Fruit fly (Drosophila melanogaster) whole organism, embryonic: Measurements from ENCODE around the gene ckd.

ENCODE experiments used
- Abd-B ChIP-seq: fragments of 200-800 bp; sonication (Bioruptor generic); optimal IDR thresholded peaks from 2 replicates; lab custom pipeline; 2018; ENCODE audit warnings: missing biosample characterization, mild to moderate bottlenecking, missing genetic modification characterization, moderate library complexity
- BEAF-32 ChIP-seq: fragments of 200-800 bp; sonication (Bioruptor generic); optimal IDR thresholded peaks from 3 replicates; lab custom pipeline; 2017; ENCODE audit warnings: missing biosample characterization, missing genetic modification characterization, mild to moderate bottlenecking, moderate library complexity, missing genetic modification reagents
- Blimp-1 ChIP-seq: fragments of 200-800 bp; sonication (Bioruptor generic); optimal IDR thresholded peaks from 3 replicates; lab custom pipeline; 2018; ENCODE audit warnings: missing biosample characterization, missing genetic modification characterization, mild to moderate bottlenecking, moderate library complexity, missing genetic modification reagents
- CG10462 ChIP-seq: fragments of 200-800 bp; sonication (Bioruptor generic); optimal IDR thresholded peaks from 2 replicates; lab custom pipeline; 2016; ENCODE audit warnings: missing biosample characterization, missing genetic modification characterization
- CG11696 ChIP-seq: fragments of 200-800 bp; sonication (Bioruptor generic); IDR thresholded peaks from 2 replicates; pipeline ENCODE4 v1.3.6; 2022; ENCODE audit warnings: missing biosample characterization, missing genetic modification characterization
- CG12104 ChIP-seq: fragments of 200-800 bp; sonication (Bioruptor generic); optimal IDR thresholded peaks from 3 replicates; lab custom pipeline; 2016; ENCODE audit warnings: missing biosample characterization, missing genetic modification characterization
- CG12659 ChIP-seq: fragments of 200-800 bp; sonication (Bioruptor generic); optimal IDR thresholded peaks from 3 replicates; lab custom pipeline; 2017; ENCODE audit warnings: mild to moderate bottlenecking, missing biosample characterization, missing genetic modification reagents, missing genetic modification characterization
- CG12769 ChIP-seq: fragments of 200-800 bp; sonication (Bioruptor generic); optimal IDR thresholded peaks from 2 replicates; lab custom pipeline; 2019; ENCODE audit warnings: missing biosample characterization, mild to moderate bottlenecking, missing genetic modification characterization, moderate library complexity
- CG14860 ChIP-seq: fragments of 200-800 bp; sonication (Bioruptor generic); IDR thresholded peaks from 3 replicates; pipeline ENCODE4 v1.3.6; 2022; ENCODE audit warnings: missing biosample characterization, missing genetic modification characterization; ENCODE audit not compliant: partially characterized antibody
- CG14965 ChIP-seq: fragments of 200-800 bp; sonication (Bioruptor generic); optimal IDR thresholded peaks from 2 replicates; lab custom pipeline; 2016; ENCODE audit warnings: missing biosample characterization, missing genetic modification characterization, borderline replicate concordance
- CG15479 ChIP-seq: fragments of 200-800 bp; sonication (Bioruptor generic); optimal IDR thresholded peaks from 3 replicates; lab custom pipeline; 2019; ENCODE audit warnings: missing biosample characterization, mild to moderate bottlenecking, missing genetic modification characterization, moderate library complexity
- CG16779 ChIP-seq: fragments of 200-800 bp; sonication (Bioruptor generic); IDR thresholded peaks from 2 replicates; pipeline ENCODE4 v1.3.6; 2022; ENCODE audit warnings: missing biosample characterization, missing genetic modification characterization
- CG17912 ChIP-seq: fragments of 200-800 bp; sonication (Bioruptor generic); optimal IDR thresholded peaks from 2 replicates; lab custom pipeline; 2018; ENCODE audit warnings: missing biosample characterization, mild to moderate bottlenecking, missing genetic modification characterization
- CG18619 ChIP-seq: fragments of 200-800 bp; sonication (Bioruptor generic); optimal IDR thresholded peaks from 3 replicates; lab custom pipeline; 2017; ENCODE audit warnings: missing biosample characterization, mild to moderate bottlenecking, missing genetic modification characterization
- CG2875 ChIP-seq: fragments of 200-800 bp; sonication (Bioruptor generic); optimal IDR thresholded peaks from 2 replicates; lab custom pipeline; 2017; ENCODE audit warnings: missing biosample characterization, mild to moderate bottlenecking, missing genetic modification characterization, missing genetic modification reagents
- CG3407 ChIP-seq: fragments of 200-800 bp; sonication (Bioruptor generic); optimal IDR thresholded peaks from 2 replicates; lab custom pipeline; 2018; ENCODE audit warnings: missing biosample characterization, mild to moderate bottlenecking, missing genetic modification characterization
- CG3995 ChIP-seq: fragments of 200-800 bp; sonication (Bioruptor generic); optimal IDR thresholded peaks from 3 replicates; lab custom pipeline; 2016; ENCODE audit warnings: missing biosample characterization, missing genetic modification characterization
- CG5953 ChIP-seq: fragments of 200-800 bp; sonication (Bioruptor generic); IDR thresholded peaks from 2 replicates; pipeline ENCODE4 v1.3.6; 2022; ENCODE audit warnings: missing biosample characterization, missing genetic modification characterization
- CG6254 ChIP-seq: fragments of 200-800 bp; sonication (Bioruptor generic); optimal IDR thresholded peaks from 3 replicates; lab custom pipeline; 2017; ENCODE audit warnings: mild to moderate bottlenecking, missing biosample characterization, missing genetic modification reagents, missing genetic modification characterization
- CG7357 ChIP-seq: fragments of 200-800 bp; sonication (Bioruptor generic); IDR thresholded peaks from 3 replicates; pipeline ENCODE4 v1.3.6; 2022; ENCODE audit warnings: missing biosample characterization, missing genetic modification characterization
- CG7372 ChIP-seq: fragments of 200-800 bp; sonication (Bioruptor generic); IDR thresholded peaks from 2 replicates; pipeline ENCODE4 v1.3.6; 2022; ENCODE audit warnings: missing biosample characterization, missing genetic modification characterization
- CG7928 ChIP-seq: fragments of 200-800 bp; sonication (Bioruptor generic); optimal IDR thresholded peaks from 2 replicates; lab custom pipeline; 2017; ENCODE audit warnings: missing biosample characterization, mild to moderate bottlenecking, missing genetic modification characterization
- CG8944 ChIP-seq: fragments of 200-800 bp; sonication (Bioruptor generic); optimal IDR thresholded peaks from 3 replicates; lab custom pipeline; 2016; ENCODE audit warnings: missing biosample characterization, missing genetic modification characterization
- CG9609 ChIP-seq: fragments of 200-800 bp; sonication (Bioruptor generic); optimal IDR thresholded peaks from 3 replicates; lab custom pipeline; 2016; ENCODE audit warnings: missing biosample characterization, missing genetic modification characterization
- Eip74EF ChIP-seq, 2 experiments: fragments of 200-800 bp in 1 of 2; fragments of >200 bp in 1 of 2; sonication (Bioruptor generic) in 1 of 2; optimal IDR thresholded peaks; 2 replicates each; lab custom pipeline; 2017 to 2019; ENCODE audit warnings: missing biosample characterization in 2 of 2, missing genetic modification characterization in 2 of 2, mild to moderate bottlenecking in 1 of 2, moderate library complexity in 1 of 2
- Fer2 ChIP-seq: fragments of 200-800 bp; sonication (Bioruptor generic); optimal IDR thresholded peaks from 2 replicates; lab custom pipeline; 2018; ENCODE audit warnings: missing biosample characterization, mild to moderate bottlenecking, missing genetic modification characterization, moderate library complexity
- H15 ChIP-seq: fragments of 200-800 bp; sonication (Bioruptor generic); IDR thresholded peaks from 3 replicates; pipeline ENCODE4 v1.3.6; 2022; ENCODE audit warnings: missing biosample characterization, missing genetic modification characterization
- H2.0 ChIP-seq: fragments of 200-800 bp; sonication (Bioruptor generic); IDR thresholded peaks from 2 replicates; pipeline ENCODE4 v1.3.6; 2022; ENCODE audit warnings: missing biosample characterization, missing genetic modification characterization
- Hr51 ChIP-seq, 2 experiments: fragments of 200-800 bp; sonication (Bioruptor generic); optimal IDR thresholded peaks; 2 replicates in 1 of 2; 3 replicates in 1 of 2; lab custom pipeline; 2016 to 2018; ENCODE audit warnings: missing biosample characterization in 2 of 2, missing genetic modification characterization in 2 of 2, mild to moderate bottlenecking in 1 of 2, moderate library complexity in 1 of 2
- Mrtf ChIP-seq: fragments of 200-800 bp; sonication (Bioruptor generic); IDR thresholded peaks from 3 replicates; pipeline ENCODE4 v1.3.6; 2022; ENCODE audit warnings: missing biosample characterization, missing genetic modification characterization
- Nf-YB ChIP-seq: fragments of 200-800 bp; sonication (Bioruptor generic); optimal IDR thresholded peaks from 3 replicates; lab custom pipeline; 2019; ENCODE audit warnings: missing biosample characterization, mild to moderate bottlenecking, missing genetic modification characterization, moderate library complexity
- Rfx ChIP-seq: fragments of 200-800 bp; sonication (Bioruptor generic); IDR thresholded peaks from 2 replicates; pipeline ENCODE4 v1.3.6; 2022; ENCODE audit warnings: missing biosample characterization, missing genetic modification characterization
- Sry-δ ChIP-seq: fragments of 200-800 bp; sonication (Bioruptor generic); optimal IDR thresholded peaks from 2 replicates; lab custom pipeline; 2016; ENCODE audit warnings: missing biosample characterization, missing genetic modification characterization
- Ssrp ChIP-seq: fragments of 200-800 bp; sonication (Bioruptor generic); optimal IDR thresholded peaks from 2 replicates; lab custom pipeline; 2018; ENCODE audit warnings: missing biosample characterization, mild to moderate bottlenecking, missing genetic modification characterization, moderate library complexity
- al ChIP-seq: fragments of 200-800 bp; sonication (Bioruptor generic); IDR thresholded peaks from 2 replicates; pipeline ENCODE4 v1.3.6; 2022; ENCODE audit warnings: missing biosample characterization, missing genetic modification characterization
- chif ChIP-seq, 2 experiments: fragments of 200-800 bp; sonication (Bioruptor generic); optimal IDR thresholded peaks; 3 replicates each; lab custom pipeline; 2016; ENCODE audit warnings: missing biosample characterization in 2 of 2, missing genetic modification characterization in 2 of 2
- chinmo ChIP-seq: fragments of 200-800 bp; sonication (Bioruptor generic); IDR thresholded peaks from 4 replicates; pipeline ENCODE4 v1.3.6; 2022; ENCODE audit warnings: missing biosample characterization, missing genetic modification characterization; ENCODE audit not compliant: partially characterized antibody
- ci ChIP-seq: fragments of 200-800 bp; sonication (Bioruptor generic); IDR thresholded peaks from 3 replicates; pipeline ENCODE4 v1.3.6; 2022; ENCODE audit warnings: missing biosample characterization, missing genetic modification characterization
- gt ChIP-seq: fragments of 200-800 bp; sonication (Bioruptor generic); IDR thresholded peaks from 2 replicates; pipeline ENCODE4 v1.3.6; 2022; ENCODE audit warnings: missing biosample characterization, missing genetic modification characterization
- klu ChIP-seq: fragments of 200-800 bp; sonication (Bioruptor generic); IDR thresholded peaks from 2 replicates; pipeline ENCODE4 v1.3.6; 2022; ENCODE audit warnings: missing biosample characterization, missing genetic modification characterization
- lilli ChIP-seq: fragments of 200-800 bp; sonication (Bioruptor generic); optimal IDR thresholded peaks from 3 replicates; lab custom pipeline; 2016; ENCODE audit warnings: missing biosample characterization, missing genetic modification characterization
- lmd ChIP-seq: fragments of 200-800 bp; sonication (Bioruptor generic); IDR thresholded peaks from 2 replicates; pipeline ENCODE4 v1.3.6; 2022; ENCODE audit warnings: missing biosample characterization, missing genetic modification characterization
- peb ChIP-seq: fragments of 200-800 bp; sonication (Bioruptor generic); IDR thresholded peaks from 2 replicates; pipeline ENCODE4 v1.3.6; 2022; ENCODE audit warnings: missing biosample characterization, missing genetic modification characterization
- pum ChIP-seq: fragments of 200-800 bp; sonication (Bioruptor generic); optimal IDR thresholded peaks from 2 replicates; lab custom pipeline; 2016; ENCODE audit warnings: missing biosample characterization, missing genetic modification characterization
- sens-2 ChIP-seq: fragments of 200-800 bp; sonication (Bioruptor generic); IDR thresholded peaks from 2 replicates; pipeline ENCODE4 v1.3.6; 2022; ENCODE audit warnings: missing biosample characterization, missing genetic modification characterization
- ssp ChIP-seq: fragments of 200-800 bp; sonication (Bioruptor generic); IDR thresholded peaks from 2 replicates; pipeline ENCODE4 v1.3.6; 2022; ENCODE audit warnings: missing biosample characterization, missing genetic modification characterization
- twi ChIP-seq: fragments of 200-800 bp; optimal IDR thresholded peaks from 2 replicates; lab custom pipeline; 2019; ENCODE audit warnings: missing biosample characterization, mild to moderate bottlenecking, missing genetic modification characterization, moderate library complexity
- wdn ChIP-seq: fragments of 200-800 bp; sonication (Bioruptor generic); IDR thresholded peaks from 2 replicates; pipeline ENCODE4 v1.3.6; 2022; ENCODE audit warnings: missing biosample characterization, missing genetic modification characterization
- wor ChIP-seq: fragments of 200-800 bp; sonication (Bioruptor generic); IDR thresholded peaks from 2 replicates; pipeline ENCODE4 v1.3.6; 2022; ENCODE audit warnings: missing biosample characterization, missing genetic modification characterization

Gene ckd

dm6 chr3L:3303534-3304459 lies 46.1 kb downstream of the ckd start, which contains the start of gene ZnT63C (continued):
- no peak for TF ChIP-seq lilli (GFP tag; lab: Kevin White, UChicago)
- TF ChIP-seq gt (GFP tag; lab: Robert Waterston, UW) = no peak
- no peak for TF ChIP-seq CG16779 (GFP tag; lab: Robert Waterston, UW)
- no peak for TF ChIP-seq CG3407 (GFP tag; lab: Kevin White, UChicago)
- TF ChIP-seq Mrtf (GFP tag; lab: Robert Waterston, UW) = no peak
- no peak for TF ChIP-seq chif (GFP tag; optimal IDR thresholded peaks at IDR 0.05; lab: Kevin White, UChicago)
- TF ChIP-seq peb (GFP tag; lab: Robert Waterston, UW) = no peak
- peak; percentile 54 for TF ChIP-seq CG12769 (tag; lab: Kevin White, UChicago)
- TF ChIP-seq chinmo = peak; percentile 89
- TF ChIP-seq CG9609 = no peak
- TF ChIP-seq CG2875 (GFP tag; lab: Kevin White, UChicago) = no peak
- no peak for TF ChIP-seq CG17912
- no peak for TF ChIP-seq H15 (GFP tag; lab: Robert Waterston, UW)
- 0 out of 2 replicates have a peak, but pooled peaks have one; percentile 6 for TF ChIP-seq wdn (GFP tag; lab: Robert Waterston, UW)
- no peak for TF ChIP-seq wor (GFP tag; lab: Robert Waterston, UW)
- no peak for TF ChIP-seq CG8944 (GFP tag; lab: Kevin White, UChicago)
- no peak for TF ChIP-seq CG7372 (GFP tag; lab: Robert Waterston, UW)
- TF ChIP-seq lmd (GFP tag; lab: Robert Waterston, UW) = no peak
- TF ChIP-seq CG14860 (GFP tag; lab: Robert Waterston, UW) = peak; percentile 88
- no peak for TF ChIP-seq pum (GFP tag; lab: Kevin White, UChicago)
- no peak for TF ChIP-seq CG12104 (GFP tag; lab: Kevin White, UChicago)
- no peak for TF ChIP-seq Blimp-1 (GFP tag; lab: Kevin White, UChicago)
- TF ChIP-seq H2.0 = no peak
- TF ChIP-seq CG11696 (GFP tag; lab: Robert Waterston, UW) = no peak
- peak; percentile 52 for TF ChIP-seq Sry-δ (GFP tag; lab: Kevin White, UChicago)
- TF ChIP-seq CG3995 = no peak
- TF ChIP-seq Rfx (GFP tag; lab: Robert Waterston, UW) = no peak
- peak; percentile 77; the same call in 2 of the 3 replicates for TF ChIP-seq ci (GFP tag; lab: Robert Waterston, UW)
- TF ChIP-seq Nf-YB (GFP tag; lab: Kevin White, UChicago) = no peak
- no peak; the same call in 1 of the 2 replicates for TF ChIP-seq klu (GFP tag; lab: Robert Waterston, UW)
- TF ChIP-seq CG6254 (GFP tag; lab: Kevin White, UChicago) = no peak
- no peak for TF ChIP-seq Eip74EF (GFP tag; optimal IDR thresholded peaks at IDR 0.05; lab: Kevin White, UChicago)
- TF ChIP-seq CG18619 (GFP tag; lab: Kevin White, UChicago) = no peak
- TF ChIP-seq twi (tag; lab: Kevin White, UChicago) = no peak
- no peak for TF ChIP-seq al (GFP tag; lab: Robert Waterston, UW)
- no peak for TF ChIP-seq CG7928 (GFP tag; lab: Kevin White, UChicago)
- no peak for TF ChIP-seq CG10462 (GFP tag; lab: Kevin White, UChicago)
- TF ChIP-seq CG12659 (GFP tag; lab: Kevin White, UChicago) = peak; percentile 67
- TF ChIP-seq CG5953 (GFP tag; lab: Robert Waterston, UW) = 0 out of 2 replicates have a peak, but pooled peaks have one; percentile 23
- no peak for TF ChIP-seq Fer2 (tag; lab: Kevin White, UChicago)
- no peak for TF ChIP-seq CG7357 (GFP tag; lab: Robert Waterston, UW)
- TF ChIP-seq BEAF-32 (GFP tag; lab: Kevin White, UChicago) = peak; percentile 70
- TF ChIP-seq CG14965 (GFP tag; lab: Kevin White, UChicago) = no peak
- TF ChIP-seq Abd-B = no peak
- no peak for TF ChIP-seq ssp (GFP tag; lab: Robert Waterston, UW)
- TF ChIP-seq Ssrp (tag; lab: Kevin White, UChicago) = no peak
- TF ChIP-seq Hr51 (GFP tag; optimal IDR thresholded peaks at IDR 0.05; lab: Kevin White, UChicago) = no peak
- no peak for TF ChIP-seq sens-2 (GFP tag; lab: Robert Waterston, UW)
- peak; percentile 84 for TF ChIP-seq CG15479
